Worm (Caenorhabditis elegans) whole organism, early embryonic: ENCODE data around the gene ZK180.7.

Experiments
- ama-1 ChIP-seq: fragments of 150-350 bp; optimal IDR thresholded peaks from 2 replicates; lab custom pipeline; 2014
- ceh-36 ChIP-seq: sonication (generic microtip); optimal IDR thresholded peaks from 2 replicates; lab custom pipeline; 2016; ENCODE audit warnings: missing genetic modification characterization, inconsistent platforms, missing compliant biosample characterization
- ets-7 ChIP-seq: sonication (generic microtip); optimal IDR thresholded peaks from 2 replicates; lab custom pipeline; 2016; ENCODE audit warnings: missing genotype, missing genetic modification characterization, missing compliant biosample characterization
- flt-1 ChIP-seq: fragments of 200-800 bp; sonication (Bioruptor generic); IDR thresholded peaks from 2 replicates; pipeline ENCODE4 v1.3.6; 2022; ENCODE audit warnings: missing genetic modification characterization, missing compliant biosample characterization
- hmbx-1 ChIP-seq: sonication (generic microtip); optimal IDR thresholded peaks from 2 replicates; lab custom pipeline; 2016; ENCODE audit warnings: mild to moderate bottlenecking, missing genetic modification characterization, missing compliant biosample characterization
- hnd-1 ChIP-seq: sonication (generic microtip); optimal IDR thresholded peaks from 2 replicates; lab custom pipeline; 2016; ENCODE audit warnings: missing genetic modification characterization, missing compliant biosample characterization
- tbx-37 ChIP-seq: fragments of 200-800 bp; sonication (Bioruptor generic); conservative IDR thresholded peaks from 2 replicates; pipeline ENCODE4 v1.3.6; 2022; ENCODE audit warnings: missing genetic modification reagents, missing genetic modification characterization, missing compliant biosample characterization

DNA sequence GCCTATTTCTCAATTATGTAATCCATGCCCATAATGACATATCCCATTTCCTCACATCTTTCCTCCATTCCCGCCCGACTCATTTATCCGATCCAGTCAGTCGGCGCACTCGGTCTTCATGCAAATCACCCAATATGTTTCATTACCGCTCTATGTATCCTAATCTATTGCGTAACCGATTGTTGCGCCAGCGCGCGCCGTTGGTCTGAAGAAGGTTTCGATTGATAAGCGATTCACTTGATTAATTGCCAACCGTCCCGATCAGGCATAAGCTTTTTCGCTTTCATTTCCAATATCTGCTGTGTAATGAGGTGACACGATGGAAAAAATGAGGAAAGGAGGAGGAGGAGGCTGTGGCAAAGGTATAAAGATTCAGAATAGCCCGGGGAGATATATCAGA, 27.8 kb downstream of the ZK180.7 start:
- no peak for TF ChIP-seq ama-1
- no peak for TF ChIP-seq hmbx-1 (tag; lab: Kevin White, UChicago)
- no peak for TF ChIP-seq hnd-1 (tag; lab: Kevin White, UChicago)
- no peak for TF ChIP-seq flt-1
- TF ChIP-seq ceh-36 (tag; lab: Kevin White, UChicago): no peak
- TF ChIP-seq tbx-37 (GFP tag; lab: Robert Waterston, UW): no peak
- TF ChIP-seq ets-7 (tag; lab: Kevin White, UChicago): no peak
